Worm (Caenorhabditis elegans) whole organism, L4 larva: Measurements from ENCODE around the gene idpc-6.
A peak's percentile ranks its signal among the peaks of the same experiment; 100 is the strongest.

Experiments used
- F37D6.2 ChIP-seq: sonication (generic microtip); optimal IDR thresholded peaks from 2 replicates; lab custom pipeline; 2016; ENCODE audit warnings: mild to moderate bottlenecking, missing genetic modification characterization, missing compliant biosample characterization
- F49E8.2 ChIP-seq: sonication (generic microtip); optimal IDR thresholded peaks from 2 replicates; lab custom pipeline; 2016; ENCODE audit warnings: missing compliant biosample characterization, mild to moderate bottlenecking, missing genetic modification characterization, borderline replicate concordance
- Y105C5A.15 ChIP-seq: fragments of 200-800 bp; sonication (Bioruptor generic); IDR thresholded peaks from 2 replicates; pipeline ENCODE4 v1.3.6; 2022; ENCODE audit warnings: missing genetic modification characterization, missing compliant biosample characterization
- aha-1 ChIP-seq: fragments of 150-350 bp; peaks from one replicate; lab custom pipeline; 2014; ENCODE audit warnings: missing biosample characterization, missing genetic modification characterization
- ama-1 ChIP-seq: fragments of 150-350 bp; optimal IDR thresholded peaks from 2 replicates; lab custom pipeline; 2014; ENCODE audit warnings: inconsistent platforms, mixed read lengths
- mep-1 ChIP-seq: fragments of 150-350 bp; sonication (generic microtip); optimal IDR thresholded peaks from 3 replicates; lab custom pipeline; 2014; ENCODE audit warnings: missing biosample characterization, missing genetic modification characterization
- nhr-28 ChIP-seq: fragments of 150-350 bp; optimal IDR thresholded peaks from 2 replicates; lab custom pipeline; 2014; ENCODE audit warnings: missing biosample characterization, missing genetic modification characterization
- nhr-77 ChIP-seq: fragments of 150-350 bp; optimal IDR thresholded peaks from 2 replicates; lab custom pipeline; 2014; ENCODE audit warnings: missing biosample characterization, missing genetic modification characterization
- pqm-1 ChIP-seq: sonication (generic microtip); optimal IDR thresholded peaks from 2 replicates; lab custom pipeline; 2017; ENCODE audit warnings: missing biosample characterization, missing genetic modification characterization

DNA sequence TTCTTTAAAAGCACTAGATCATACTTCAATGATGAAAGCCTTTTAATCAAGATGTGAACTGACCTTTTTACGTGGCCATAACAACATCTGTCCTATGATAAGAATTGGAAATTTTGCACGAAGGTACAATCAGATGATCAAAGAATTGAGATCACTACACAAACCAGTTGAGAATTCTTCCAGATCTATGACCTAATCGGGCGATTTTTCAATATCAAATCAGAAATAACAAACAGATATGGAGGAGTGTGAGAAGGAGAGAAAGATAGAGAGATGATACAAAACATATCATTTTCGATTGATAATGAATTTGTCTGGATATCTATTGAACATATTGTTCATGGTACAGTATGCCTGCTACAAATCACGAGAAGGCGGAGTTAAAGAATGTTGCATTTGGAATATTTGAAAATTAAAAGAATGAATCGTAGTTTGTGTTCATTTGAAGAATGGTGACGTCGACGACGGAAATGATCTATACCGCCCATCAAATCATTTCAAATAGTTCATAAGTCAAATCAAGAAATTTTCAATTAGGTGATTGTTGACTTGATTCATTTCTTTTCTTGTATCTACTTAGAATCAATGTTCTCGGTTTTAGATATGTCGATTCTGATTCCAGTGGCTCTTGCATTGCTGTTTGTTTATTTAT, 34.3 kb downstream of the idpc-6 start, which contains the start of gene cyp-29A4:
- TF ChIP-seq F37D6.2 (no peak), pqm-1 (tag; lab: Kevin White, UChicago) (no peak), aha-1 (tag; lab: Kevin White, UChicago) (peak; percentile 2), nhr-77 (tag; lab: Kevin White, UChicago) (no peak), Y105C5A.15 (GFP tag; lab: Robert Waterston, UW) (no peak), nhr-28 (peak; percentile 86), ama-1 (lab: Kevin White, UChicago) (no peak), F49E8.2 (tag; lab: Kevin White, UChicago) (no peak), mep-1 (tag; lab: Kevin White, UChicago) (no peak)
